Worm (Caenorhabditis elegans): ENCODE data around the gene glc-1.

The glc-1 gene

ce11 chrV:16194639-16195038, 24.8 kb upstream of the glc-1 start, which contains the start of gene rabr-4:
rabr-4 (plus strand) TSS chrV:16194939.
- TF ChIP-seq ama-1 (optimal IDR thresholded peaks at IDR 0.05) (no peak), mml-1 (tag; optimal IDR thresholded peaks at IDR 0.05) (no peak), ztf-11 (tag; optimal IDR thresholded peaks at IDR 0.05) (no peak), zag-1 (tag; optimal IDR thresholded peaks at IDR 0.05) (no peak), nfya-1 (tag; optimal IDR thresholded peaks at IDR 0.05; ENCODE audit: insufficient read depth) (no peak), elt-1 (tag; optimal IDR thresholded peaks at IDR 0.05) (no peak), daf-12 (tag; optimal IDR thresholded peaks at IDR 0.05) (no peak), ceh-9 (tag; optimal IDR thresholded peaks at IDR 0.05) (no peak), aly-2 (tag; optimal IDR thresholded peaks at IDR 0.05) (no peak), lin-39 (tag; optimal IDR thresholded peaks at IDR 0.05) (no peak), snpc-4 (tag; optimal IDR thresholded peaks at IDR 0.05) (no peak), nhr-43 (tag; optimal IDR thresholded peaks at IDR 0.05; ENCODE audit: poor library complexity, severe bottlenecking) (no peak), egl-5 (tag; optimal IDR thresholded peaks at IDR 0.05) (no peak), hmg-11 (tag; optimal IDR thresholded peaks at IDR 0.05) (no peak), pqm-1 (tag; optimal IDR thresholded peaks at IDR 0.05) (no peak), elt-3 (tag; optimal IDR thresholded peaks at IDR 0.05) (no peak)

- no peak for TF ChIP-seq nhr-12 (tag; optimal IDR thresholded peaks at IDR 0.05)
- no peak for TF ChIP-seq elt-2 (tag; optimal IDR thresholded peaks at IDR 0.05)
- no peak for TF ChIP-seq nhr-76 (tag; optimal IDR thresholded peaks at IDR 0.05)
Measured at ce11 chrV:16195379-16195778, 24.1 kb upstream of the glc-1 start, which contains the start of gene rabr-3. rabr-3 (plus strand) TSS chrV:16195679.

ce11 chrV:16198016-16198415, 21.4 kb upstream of the glc-1 start, which contains the start of gene F11A5.5:
F11A5.5 (plus strand) TSS chrV:16198316.
- no peak for TF ChIP-seq aly-2 (tag; optimal IDR thresholded peaks at IDR 0.05)
- TF ChIP-seq ZK546.5 (tag; optimal IDR thresholded peaks at IDR 0.05) = no peak
- TF ChIP-seq elt-2 (tag; optimal IDR thresholded peaks at IDR 0.05) = no peak
- TF ChIP-seq eor-1 (tag; optimal IDR thresholded peaks at IDR 0.05) = no peak
- no peak for TF ChIP-seq nhr-25 (tag; optimal IDR thresholded peaks at IDR 0.05)
- TF ChIP-seq fos-1 (tag; optimal IDR thresholded peaks at IDR 0.05) = no peak
- TF ChIP-seq fkh-2 (tag; optimal IDR thresholded peaks at IDR 0.05) = no peak
- TF ChIP-seq nhr-76 (tag; optimal IDR thresholded peaks at IDR 0.05) = no peak
- no peak for TF ChIP-seq nhr-11 (tag; optimal IDR thresholded peaks at IDR 0.05)

ce11 chrV:16201730-16202129, 17.7 kb upstream of the glc-1 start, which contains the start of gene F11A5.17:
F11A5.17 (plus strand) TSS chrV:16202030.
- no peak for TF ChIP-seq ceh-28 (tag; optimal IDR thresholded peaks at IDR 0.05)
- no peak for TF ChIP-seq egl-5 (tag; optimal IDR thresholded peaks at IDR 0.05)
- no peak for TF ChIP-seq nhr-77 (tag; optimal IDR thresholded peaks at IDR 0.05)
- TF ChIP-seq unc-62 (GFP tag; optimal IDR thresholded peaks at IDR 0.05) = no peak
- TF ChIP-seq ZK546.5 (tag; optimal IDR thresholded peaks at IDR 0.05) = no peak
- TF ChIP-seq nhr-67 (tag; optimal IDR thresholded peaks at IDR 0.05) = no peak
- TF ChIP-seq nhr-25 (tag; optimal IDR thresholded peaks at IDR 0.05) = no peak

- TF ChIP-seq mml-1 (tag; optimal IDR thresholded peaks at IDR 0.05) (no peak), eor-1 (tag; optimal IDR thresholded peaks at IDR 0.05) (no peak), fos-1 (tag; optimal IDR thresholded peaks at IDR 0.05) (no peak), nhr-28 (tag; optimal IDR thresholded peaks at IDR 0.05) (no peak), snpc-4 (tag; optimal IDR thresholded peaks at IDR 0.05) (no peak), lin-39 (tag; optimal IDR thresholded peaks at IDR 0.05) (no peak), lin-15B (tag; optimal IDR thresholded peaks at IDR 0.05) (no peak), zag-1 (tag; optimal IDR thresholded peaks at IDR 0.05) (no peak)
Measured at ce11 chrV:16202618-16203017, 16.8 kb upstream of the glc-1 start, which contains the start of gene F11A5.18. F11A5.18 (plus strand) TSS chrV:16202918.

- no peak for TF ChIP-seq nhr-237 (tag; optimal IDR thresholded peaks at IDR 0.05)
- no peak for TF ChIP-seq mml-1 (tag; optimal IDR thresholded peaks at IDR 0.05)
- no peak for TF ChIP-seq nhr-25 (tag; optimal IDR thresholded peaks at IDR 0.05)
- no peak for TF ChIP-seq ZK546.5 (tag; optimal IDR thresholded peaks at IDR 0.05)
- TF ChIP-seq nhr-76 (tag; optimal IDR thresholded peaks at IDR 0.05) = no peak
Measured at ce11 chrV:16204888-16205287, 14.5 kb upstream of the glc-1 start, which contains the start of gene irld-26. irld-26 (plus strand) TSS chrV:16205188.

All from whole organism, L3 larva.